Fruit fly (Drosophila melanogaster) whole organism, pupa: ENCODE results near the gene dor.

Experiments used
- CG12605 ChIP-seq: fragments of 200-800 bp; sonication (Bioruptor generic); IDR thresholded peaks from 2 replicates; pipeline ENCODE4 v1.3.6; 2022; ENCODE audit warnings: missing biosample characterization, missing genetic modification characterization
- CG13204 ChIP-seq: fragments of 200-800 bp; sonication (Bioruptor generic); optimal IDR thresholded peaks from 2 replicates; lab custom pipeline; 2018; ENCODE audit warnings: missing biosample characterization, mild to moderate bottlenecking, missing genetic modification characterization, moderate library complexity
- CG15710 ChIP-seq: fragments of 200-800 bp; sonication (Bioruptor generic); optimal IDR thresholded peaks from 2 replicates; lab custom pipeline; 2018; ENCODE audit warnings: missing biosample characterization, mild to moderate bottlenecking, missing genetic modification characterization, moderate library complexity
- CG32121 ChIP-seq: fragments of 200-800 bp; sonication (Bioruptor generic); IDR thresholded peaks from 2 replicates; pipeline ENCODE4 v1.3.6; 2022; ENCODE audit warnings: missing biosample characterization, missing genetic modification characterization
- CG4496 ChIP-seq: fragments of 200-800 bp; sonication (Bioruptor generic); IDR thresholded peaks from 3 replicates; pipeline ENCODE4 v1.3.6; 2022; ENCODE audit warnings: missing biosample characterization, missing genetic modification characterization
- CG8159 ChIP-seq: fragments of 200-800 bp; sonication (Bioruptor generic); optimal IDR thresholded peaks from 3 replicates; lab custom pipeline; 2018; ENCODE audit warnings: missing biosample characterization, mild to moderate bottlenecking, missing genetic modification characterization, moderate library complexity
- CG8301 ChIP-seq: fragments of 200-800 bp; sonication (Bioruptor generic); optimal IDR thresholded peaks from 2 replicates; lab custom pipeline; 2018; ENCODE audit warnings: missing biosample characterization, mild to moderate bottlenecking, missing genetic modification characterization
- EcR ChIP-seq: fragments of 200-800 bp; sonication (Bioruptor generic); optimal IDR thresholded peaks from 3 replicates; lab custom pipeline; 2019; ENCODE audit warnings: missing biosample characterization, missing genetic modification characterization, mild to moderate bottlenecking, moderate library complexity, missing genetic modification reagents
- Pif1A ChIP-seq: fragments of 200-800 bp; sonication (Bioruptor generic); optimal IDR thresholded peaks from 3 replicates; lab custom pipeline; 2016; ENCODE audit warnings: missing biosample characterization, missing genetic modification characterization
- Pif1B ChIP-seq: fragments of 200-800 bp; sonication (Bioruptor generic); optimal IDR thresholded peaks from 3 replicates; lab custom pipeline; 2016; ENCODE audit warnings: missing biosample characterization, missing genetic modification characterization
- Snoo ChIP-seq: fragments of 200-800 bp; sonication (Bioruptor generic); optimal IDR thresholded peaks from 3 replicates; lab custom pipeline; 2017; ENCODE audit warnings: missing biosample characterization, mild to moderate bottlenecking, missing genetic modification characterization, inconsistent platforms

DNA sequence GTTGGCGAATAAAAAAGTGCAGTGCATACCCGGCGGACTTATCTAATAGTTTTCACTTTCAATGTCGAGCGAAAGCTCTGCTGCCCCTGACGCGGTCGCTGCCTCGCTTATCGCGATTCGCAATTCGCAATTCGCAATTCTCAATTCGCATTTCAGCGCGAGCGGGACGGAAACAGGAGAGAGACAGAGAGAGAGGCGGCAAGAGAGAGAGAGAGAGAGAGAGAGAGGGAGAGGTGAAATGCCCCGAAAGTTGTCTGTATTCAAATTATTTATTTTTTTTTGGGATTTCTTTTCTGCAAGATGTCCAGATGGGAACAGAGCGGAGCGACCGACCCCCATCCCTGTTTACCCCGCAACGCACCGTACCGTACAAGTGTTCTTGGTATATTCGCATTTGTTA, 41.7 kb upstream of the dor start:
- TF ChIP-seq CG8159 (tag; lab: Kevin White, UChicago) (no peak), CG32121 (GFP tag; lab: Robert Waterston, UW) (no peak), Snoo (tag; lab: Kevin White, UChicago) (no peak), Pif1B (GFP tag; lab: Kevin White, UChicago) (no peak), CG13204 (GFP tag; lab: Kevin White, UChicago) (no peak), EcR (GFP tag; lab: Kevin White, UChicago) (peak; percentile 27), CG8301 (tag; lab: Kevin White, UChicago) (no peak), CG12605 (GFP tag; lab: Robert Waterston, UW) (no peak), CG4496 (no peak), CG15710 (tag; lab: Kevin White, UChicago) (no peak), Pif1A (GFP tag; lab: Kevin White, UChicago) (no peak)
